Worm (Caenorhabditis elegans) whole organism, early embryonic: ENCODE data around the gene set-1.

Experiments
- ama-1 ChIP-seq: fragments of 150-350 bp; optimal IDR thresholded peaks from 2 replicates; lab custom pipeline; 2014
- ceh-36 ChIP-seq: sonication (generic microtip); optimal IDR thresholded peaks from 2 replicates; lab custom pipeline; 2016; ENCODE audit warnings: missing genetic modification characterization, inconsistent platforms, missing compliant biosample characterization
- tbx-11 ChIP-seq: fragments of 200-800 bp; sonication (Bioruptor generic); IDR thresholded peaks from 2 replicates; pipeline ENCODE4 v1.3.6; 2022; ENCODE audit warnings: missing genetic modification characterization, missing compliant biosample characterization

- TF ChIP-seq ama-1 (lab: Kevin White, UChicago) (no peak), ceh-36 (no peak), tbx-11 (GFP tag; lab: Robert Waterston, UW) (no peak)
These were observed 37.3 kb upstream of the set-1 start, which contains the start of gene rpt-3 for ce11 chrIII:6489493-6489892.
